Worm (Caenorhabditis elegans): Measurements from ENCODE around the gene ikke-1.
A peak's percentile ranks its signal among the peaks of the same experiment; 100 is the strongest.

ikke-1 gene

DNA sequence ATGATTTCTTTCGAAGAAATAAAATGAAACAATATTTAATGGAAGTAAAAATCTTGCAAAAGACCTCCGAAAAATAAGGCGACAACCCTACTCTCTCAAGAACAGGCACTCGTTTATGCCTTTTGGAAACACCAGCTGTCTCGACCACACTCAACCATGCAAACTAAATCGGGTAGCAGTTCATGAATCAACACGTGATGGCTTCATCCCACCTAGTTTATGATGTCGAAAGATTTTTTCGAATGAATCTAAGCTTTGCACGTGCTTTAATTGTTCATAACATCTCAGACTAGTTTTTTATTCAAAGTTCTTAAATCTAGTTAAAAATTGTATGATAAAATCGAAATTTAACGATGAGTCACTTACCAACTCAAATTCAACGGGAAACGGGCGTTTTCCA lies 2.8 kb upstream of the ikke-1 start:
- TF ChIP-seq ceh-19 (GFP tag; optimal IDR thresholded peaks at IDR 0.05) (no peak), ama-1 (optimal IDR thresholded peaks at IDR 0.05) (peak; percentile 9)

ce11 chrIII:9052371-9052978 lies 2.0 kb upstream of the ikke-1 start:
- TF ChIP-seq syd-9 (tag; optimal IDR thresholded peaks at IDR 0.05), result peak; percentile 66
- peak; percentile 43 for TF ChIP-seq nfya-1 (tag; optimal IDR thresholded peaks at IDR 0.05)
- TF ChIP-seq unc-42 (tag; optimal IDR thresholded peaks at IDR 0.05), result peak; percentile 50
- TF ChIP-seq ama-1 (optimal IDR thresholded peaks at IDR 0.05), result peak; percentile 35
- peak; percentile 10 for TF ChIP-seq sox-4 (tag; optimal IDR thresholded peaks at IDR 0.05)
- TF ChIP-seq ceh-30 (tag; optimal IDR thresholded peaks at IDR 0.05), result peak; percentile 71
- no peak for TF ChIP-seq rnt-1 (tag; optimal IDR thresholded peaks at IDR 0.05)
- no peak for TF ChIP-seq nhr-232 (tag; optimal IDR thresholded peaks at IDR 0.05)
- TF ChIP-seq ceh-31 (tag; optimal IDR thresholded peaks at IDR 0.05), result peak; percentile 61
- TF ChIP-seq lin-11 (tag; optimal IDR thresholded peaks at IDR 0.05), result peak; percentile 9
- TF ChIP-seq ceh-48 (tag; optimal IDR thresholded peaks at IDR 0.05), result no peak
- TF ChIP-seq ceh-18 (tag; optimal IDR thresholded peaks at IDR 0.05), result peak; percentile 16
- peak; percentile 47 for TF ChIP-seq tbx-2 (tag; optimal IDR thresholded peaks at IDR 0.05)
- TF ChIP-seq hlh-8 (tag; optimal IDR thresholded peaks at IDR 0.05), result no peak
- peak; percentile 57 for TF ChIP-seq fkh-6 (tag; optimal IDR thresholded peaks at IDR 0.05)
- TF ChIP-seq unc-55 (GFP tag; optimal IDR thresholded peaks at IDR 0.05), result peak; percentile 27
- peak; percentile 58 for TF ChIP-seq pros-1 (tag; optimal IDR thresholded peaks at IDR 0.05)

DNA sequence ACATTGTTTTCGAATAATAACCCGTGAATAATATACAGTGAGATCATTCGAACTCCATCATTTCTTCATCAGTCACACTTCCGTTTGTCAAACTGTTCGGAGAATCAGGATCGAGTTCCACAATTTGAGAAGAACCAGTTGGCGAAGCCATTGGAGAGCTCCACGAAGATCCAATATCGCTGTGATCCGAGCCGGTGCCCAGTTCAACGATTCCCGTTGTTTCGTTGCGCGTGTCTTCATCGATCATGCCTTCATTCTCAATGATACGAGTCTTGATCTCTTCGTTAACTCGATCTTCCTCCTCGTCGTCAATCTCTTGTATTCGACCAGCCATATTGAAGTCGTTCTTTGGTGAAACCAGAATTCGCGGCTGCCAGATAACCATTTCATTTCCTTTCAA lies 1.2 kb upstream of the ikke-1 start:
- TF ChIP-seq nhr-11 (tag; optimal IDR thresholded peaks at IDR 0.05), result no peak
- TF ChIP-seq hlh-30 (tag; optimal IDR thresholded peaks at IDR 0.05; ENCODE audit: insufficient read depth), result no peak
- no peak for TF ChIP-seq ahr-1 (tag; optimal IDR thresholded peaks at IDR 0.05)
- no peak for TF ChIP-seq pros-1 (tag; optimal IDR thresholded peaks at IDR 0.05)
- TF ChIP-seq tbx-2 (tag; optimal IDR thresholded peaks at IDR 0.05), result no peak
- TF ChIP-seq dve-1 (tag; optimal IDR thresholded peaks at IDR 0.05), result no peak

DNA sequence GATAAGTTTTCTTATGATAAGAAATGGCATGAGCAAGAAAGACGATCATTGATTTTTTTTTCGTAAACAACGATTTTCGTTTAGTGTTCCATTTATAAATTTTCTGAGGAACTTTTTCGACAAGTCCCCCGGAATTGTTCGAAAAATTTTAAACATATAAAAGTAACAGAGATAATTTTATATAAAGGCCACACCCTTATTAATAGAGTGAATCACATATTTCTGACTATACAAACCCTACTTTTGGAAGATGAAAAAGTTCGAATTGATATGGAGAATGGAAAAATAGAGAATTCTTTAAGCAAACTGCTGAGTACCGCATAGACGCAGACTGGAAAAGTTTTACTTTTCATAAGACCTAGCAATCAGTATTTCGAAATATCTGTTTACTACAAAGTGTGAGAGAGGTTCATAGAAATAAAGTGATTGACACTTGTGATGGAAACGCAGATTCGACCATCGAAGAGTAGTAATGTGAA lies 658 bp upstream of the ikke-1 start:
- peak; percentile 27 for TF ChIP-seq K02D7.2 (tag; optimal IDR thresholded peaks at IDR 0.05)
- TF ChIP-seq che-1 (tag; optimal IDR thresholded peaks at IDR 0.05), result no peak
- peak; percentile 78 for TF ChIP-seq ceh-30 (tag; optimal IDR thresholded peaks at IDR 0.05)
- TF ChIP-seq T23F11.4 (GFP tag; optimal IDR thresholded peaks at IDR 0.05), result peak; percentile 15
- no peak for TF ChIP-seq ceh-31 (tag; optimal IDR thresholded peaks at IDR 0.05)
- TF ChIP-seq unc-55 (GFP tag; optimal IDR thresholded peaks at IDR 0.05), result peak; percentile 89
- TF ChIP-seq ama-1 (optimal IDR thresholded peaks at IDR 0.05), result peak; percentile 49

- TF ChIP-seq ceh-31 (tag; optimal IDR thresholded peaks at IDR 0.05), result no peak
- TF ChIP-seq ceh-9 (tag; optimal IDR thresholded peaks at IDR 0.05), result no peak
These were observed 3.2 kb downstream of the ikke-1 start for ce11 chrIII:9047260-9047659.

DNA sequence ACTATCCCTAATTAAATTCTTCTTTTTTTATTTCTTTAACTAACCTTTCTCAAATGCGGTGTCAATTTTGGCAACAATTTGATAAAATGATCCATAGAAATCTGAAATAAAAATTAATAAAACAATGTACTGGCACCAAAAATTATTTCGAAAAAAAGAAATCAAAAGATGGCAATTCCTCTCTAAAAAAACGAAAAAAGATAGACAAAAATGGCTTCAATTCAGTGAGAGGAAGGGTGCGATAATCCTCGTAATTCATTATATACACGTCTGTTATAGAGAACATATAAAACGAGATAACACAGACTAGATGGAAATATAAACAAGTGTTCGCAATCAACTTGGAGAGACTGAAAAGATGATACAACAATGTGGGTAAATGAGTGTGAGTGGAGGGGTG lies 4.7 kb downstream of the ikke-1 start, which contains the start of gene R107.2:
Gene R107.2, minus strand, starts transcription at position 101 of the 400 bp plus-strand sequence.
- TF ChIP-seq sdc-2 (tag; optimal IDR thresholded peaks at IDR 0.05), result no peak
- no peak for TF ChIP-seq nhr-11 (tag; optimal IDR thresholded peaks at IDR 0.05)
- TF ChIP-seq tbx-7 (tag; optimal IDR thresholded peaks at IDR 0.05), result no peak
- TF ChIP-seq K02D7.2 (tag; optimal IDR thresholded peaks at IDR 0.05), result no peak
- no peak for TF ChIP-seq ceh-6 (GFP tag; optimal IDR thresholded peaks at IDR 0.05)
- TF ChIP-seq pag-3 (tag; optimal IDR thresholded peaks at IDR 0.05; ENCODE audit: borderline replicate concordance), result no peak
- TF ChIP-seq hlh-13 (GFP tag; optimal IDR thresholded peaks at IDR 0.05), result no peak
- no peak for TF ChIP-seq ceh-18 (tag; optimal IDR thresholded peaks at IDR 0.05)
- TF ChIP-seq nfya-1 (tag; optimal IDR thresholded peaks at IDR 0.05), result no peak
- TF ChIP-seq ceh-22 (tag; optimal IDR thresholded peaks at IDR 0.05), result no peak
